Worm (Caenorhabditis elegans) whole organism, mixed stage, embryonic: ENCODE measurements around the gene srh-125.

Experiments used
- M03D4.4 ChIP-seq: sonication (generic microtip); optimal IDR thresholded peaks from 2 replicates; lab custom pipeline; 2017; ENCODE audit warnings: mild to moderate bottlenecking, missing genetic modification characterization, missing compliant biosample characterization
- bed-3 ChIP-seq: fragments of 200-800 bp; sonication (Bioruptor generic); optimal IDR thresholded peaks from 3 replicates; lab custom pipeline; 2018; ENCODE audit warnings: mild to moderate bottlenecking, missing genetic modification characterization, moderate library complexity, missing compliant biosample characterization
- blmp-1 ChIP-seq: fragments of 150-350 bp; optimal IDR thresholded peaks from 2 replicates; lab custom pipeline; 2014; ENCODE audit warnings: missing biosample characterization, missing genetic modification characterization
- ceh-43 ChIP-seq: fragments of 200-800 bp; sonication (Bioruptor generic); optimal IDR thresholded peaks from 2 replicates; lab custom pipeline; 2018; ENCODE audit warnings: mild to moderate bottlenecking, missing genetic modification characterization, moderate library complexity, missing compliant biosample characterization
- ceh-83 ChIP-seq: fragments of 200-800 bp; sonication (Bioruptor generic); optimal IDR thresholded peaks from 2 replicates; lab custom pipeline; 2018; ENCODE audit warnings: mild to moderate bottlenecking, missing genetic modification characterization, missing compliant biosample characterization
- ces-1 ChIP-seq: fragments of 150-350 bp; optimal IDR thresholded peaks from 2 replicates; lab custom pipeline; 2014; ENCODE audit warnings: missing biosample characterization, missing genetic modification reagents, missing genetic modification characterization
- cnd-1 ChIP-seq: fragments of 200-800 bp; sonication (Bioruptor generic); optimal IDR thresholded peaks from 2 replicates; lab custom pipeline; 2018; ENCODE audit warnings: mild to moderate bottlenecking, missing genetic modification characterization, missing compliant biosample characterization
- elt-1 ChIP-seq: sonication (generic microtip); optimal IDR thresholded peaks from 2 replicates; lab custom pipeline; 2017; ENCODE audit warnings: missing genetic modification characterization, mild to moderate bottlenecking, missing compliant biosample characterization, antibody characterized with exemption, moderate library complexity, borderline replicate concordance; ENCODE audit not compliant: insufficient read depth
- flh-1 ChIP-seq: fragments of 200-800 bp; sonication (Bioruptor generic); optimal IDR thresholded peaks from 2 replicates; lab custom pipeline; 2018; ENCODE audit warnings: mild to moderate bottlenecking, missing genetic modification characterization, moderate library complexity, missing compliant biosample characterization
- ham-2 ChIP-seq: fragments of 200-800 bp; sonication (Bioruptor generic); optimal IDR thresholded peaks from 2 replicates; lab custom pipeline; 2018; ENCODE audit warnings: mild to moderate bottlenecking, missing genetic modification characterization, missing compliant biosample characterization
- hlh-1 ChIP-seq: fragments of 150-350 bp; optimal IDR thresholded peaks from 2 replicates; lab custom pipeline; 2014; ENCODE audit warnings: missing biosample characterization, missing genetic modification reagents, missing genetic modification characterization
- lin-32 ChIP-seq: fragments of 200-800 bp; sonication (Bioruptor generic); optimal IDR thresholded peaks from 2 replicates; lab custom pipeline; 2018; ENCODE audit warnings: mild to moderate bottlenecking, missing genetic modification characterization, missing compliant biosample characterization
- lsy-2 ChIP-seq: fragments of 150-350 bp; optimal IDR thresholded peaks from 2 replicates; lab custom pipeline; 2014; ENCODE audit warnings: missing biosample characterization, missing genetic modification characterization
- mab-5 ChIP-seq: fragments of 150-350 bp; optimal IDR thresholded peaks from 2 replicates; lab custom pipeline; 2014; ENCODE audit warnings: missing biosample characterization, missing genetic modification characterization
- mep-1 ChIP-seq: fragments of 150-350 bp; optimal IDR thresholded peaks from 2 replicates; lab custom pipeline; 2017; ENCODE audit warnings: missing biosample characterization, missing genetic modification reagents, missing genetic modification characterization, inconsistent platforms
- mls-2 ChIP-seq: sonication (generic microtip); optimal IDR thresholded peaks from 2 replicates; lab custom pipeline; 2016; ENCODE audit warnings: mild to moderate bottlenecking, missing genetic modification characterization, moderate library complexity, missing compliant biosample characterization
- nhr-12 ChIP-seq: fragments of 150-350 bp; optimal IDR thresholded peaks from 2 replicates; lab custom pipeline; 2014; ENCODE audit warnings: missing biosample characterization, missing genetic modification characterization
- nhr-2 ChIP-seq: fragments of 150-350 bp; optimal IDR thresholded peaks from 2 replicates; lab custom pipeline; 2014; ENCODE audit warnings: missing biosample characterization, missing genetic modification characterization
- nhr-237 ChIP-seq: fragments of 150-350 bp; optimal IDR thresholded peaks from 2 replicates; lab custom pipeline; 2014; ENCODE audit warnings: missing biosample characterization, missing genetic modification characterization
- nhr-28 ChIP-seq: fragments of 150-350 bp; optimal IDR thresholded peaks from 2 replicates; lab custom pipeline; 2014; ENCODE audit warnings: missing biosample characterization, missing genetic modification characterization
- nhr-76 ChIP-seq: sonication (generic microtip); optimal IDR thresholded peaks from 2 replicates; lab custom pipeline; 2017; ENCODE audit warnings: missing biosample characterization, missing genetic modification characterization
- pha-4 ChIP-seq: fragments of 150-350 bp; optimal IDR thresholded peaks from 2 replicates; lab custom pipeline; 2018; ENCODE audit warnings: missing biosample characterization, missing genetic modification reagents, missing genetic modification characterization
- sem-2 ChIP-seq: fragments of 200-800 bp; sonication (Bioruptor generic); optimal IDR thresholded peaks from 2 replicates; lab custom pipeline; 2018; ENCODE audit warnings: mild to moderate bottlenecking, missing genetic modification characterization, missing compliant biosample characterization
- snpc-4 ChIP-seq: fragments of 150-350 bp; optimal IDR thresholded peaks from 2 replicates; lab custom pipeline; 2014; ENCODE audit warnings: missing biosample characterization, missing genetic modification characterization
- sptf-1 ChIP-seq: sonication (generic microtip); optimal IDR thresholded peaks from 2 replicates; lab custom pipeline; 2017; ENCODE audit warnings: mild to moderate bottlenecking, missing genetic modification characterization, moderate library complexity, missing compliant biosample characterization
- tbx-8 ChIP-seq: fragments of 200-800 bp; sonication (Bioruptor generic); optimal IDR thresholded peaks from 2 replicates; lab custom pipeline; 2018; ENCODE audit warnings: mild to moderate bottlenecking, missing genetic modification characterization, moderate library complexity, missing compliant biosample characterization
- unc-120 ChIP-seq: sonication (generic microtip); optimal IDR thresholded peaks from 2 replicates; lab custom pipeline; 2017; ENCODE audit warnings: missing genetic modification characterization, missing compliant biosample characterization; ENCODE audit not compliant: poor library complexity, severe bottlenecking
- unc-62 ChIP-seq: fragments of 150-350 bp; optimal IDR thresholded peaks from 2 replicates; lab custom pipeline; 2014; ENCODE audit warnings: missing biosample characterization, missing genetic modification reagents, missing genetic modification characterization
- ztf-11 ChIP-seq: fragments of 150-350 bp; optimal IDR thresholded peaks from 2 replicates; lab custom pipeline; 2014; ENCODE audit warnings: missing biosample characterization, missing genetic modification characterization

Gene srh-125

DNA sequence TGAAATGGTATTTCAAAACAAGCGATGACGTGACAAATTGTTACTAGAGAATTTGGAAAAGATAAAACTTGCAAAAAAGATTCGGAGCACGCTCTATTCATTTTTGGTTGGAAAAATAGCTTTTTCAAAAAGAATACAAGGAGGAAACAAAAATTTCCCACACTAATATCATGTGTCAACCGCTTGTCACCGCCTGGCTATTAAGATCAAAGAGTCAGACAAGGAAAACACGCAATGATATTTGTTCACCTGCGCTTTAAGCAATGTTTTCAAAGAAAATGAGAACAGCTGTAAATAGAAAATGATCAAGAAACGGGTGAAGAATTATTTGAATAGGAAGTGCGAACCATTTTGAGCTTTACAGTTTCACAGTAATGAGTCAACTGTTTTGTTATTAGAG is at the start of gene srh-125:
srh-125 (minus strand) TSS at position 101 of the 400 bp plus-strand sequence.
- no peak for TF ChIP-seq hlh-1 (tag; lab: Kevin White, UChicago)
- TF ChIP-seq mep-1 (tag; lab: Kevin White, UChicago): no peak
- no peak for TF ChIP-seq mab-5
- TF ChIP-seq lin-32 (GFP tag; lab: Kevin White, UChicago): no peak
- TF ChIP-seq blmp-1 (tag; lab: Kevin White, UChicago): no peak
- TF ChIP-seq pha-4 (tag; lab: Kevin White, UChicago): no peak
- TF ChIP-seq bed-3 (GFP tag; lab: Kevin White, UChicago): no peak
- no peak for TF ChIP-seq nhr-28 (tag; lab: Kevin White, UChicago)
- no peak for TF ChIP-seq nhr-12 (tag; lab: Kevin White, UChicago)
- TF ChIP-seq unc-62 (GFP tag; lab: Kevin White, UChicago): no peak
- no peak for TF ChIP-seq ceh-83 (GFP tag; lab: Kevin White, UChicago)
- TF ChIP-seq ham-2 (GFP tag; lab: Kevin White, UChicago): no peak
- no peak for TF ChIP-seq elt-1 (tag; lab: Kevin White, UChicago)
- no peak for TF ChIP-seq tbx-8 (GFP tag; lab: Kevin White, UChicago)
- TF ChIP-seq mls-2: no peak
- no peak for TF ChIP-seq nhr-237

DNA sequence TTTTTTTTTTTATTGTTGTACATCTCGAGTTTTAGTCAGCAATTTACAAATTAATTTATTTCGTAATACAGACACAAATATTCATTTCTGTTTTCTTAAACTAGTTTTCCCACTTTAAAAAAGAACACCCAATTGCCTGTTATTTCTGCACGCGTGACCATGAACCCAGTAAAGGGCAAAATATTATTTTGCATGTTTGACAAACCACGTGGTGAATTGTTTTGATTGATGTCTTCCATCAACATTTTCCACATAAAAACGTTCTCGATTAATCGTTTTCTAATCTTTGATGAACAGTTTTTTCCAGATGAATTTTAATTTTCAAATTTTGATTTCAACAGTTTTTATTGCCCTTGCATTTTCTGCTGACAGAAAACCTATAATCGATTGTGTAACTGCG is 49.0 kb upstream of the srh-125 start, which contains the start of gene C54F6.18:
C54F6.18 (plus strand) TSS at position 301 of the 400 bp plus-strand sequence.
- no peak for TF ChIP-seq sptf-1 (tag; lab: Kevin White, UChicago)
- TF ChIP-seq unc-62 (GFP tag; lab: Kevin White, UChicago): no peak
- TF ChIP-seq flh-1 (GFP tag; lab: Kevin White, UChicago): no peak
- TF ChIP-seq ces-1 (GFP tag; lab: Kevin White, UChicago): no peak
- TF ChIP-seq hlh-1 (tag; lab: Kevin White, UChicago): no peak

DNA sequence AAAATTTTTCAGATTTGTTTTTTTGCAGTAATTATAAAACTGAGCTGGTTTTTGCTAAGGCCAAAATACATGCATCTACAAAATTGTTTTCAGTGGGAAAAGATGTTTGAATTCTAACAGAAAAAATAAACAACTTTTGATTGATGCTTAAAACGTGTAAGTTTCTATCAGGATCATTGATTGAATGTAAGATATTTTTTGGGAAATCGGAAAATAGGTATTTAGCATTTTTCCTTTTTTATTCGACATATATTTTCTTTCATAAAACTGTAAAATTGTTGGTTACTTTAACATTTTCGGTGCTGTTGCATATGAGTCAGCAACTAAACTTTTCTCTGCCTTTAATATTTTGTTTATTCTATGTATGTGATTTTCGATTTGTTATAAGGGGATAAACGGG is 47.8 kb upstream of the srh-125 start, which contains the start of gene C54F6.20:
C54F6.20 (plus strand) TSS at position 301 of the 400 bp plus-strand sequence.
- TF ChIP-seq nhr-2 (tag; lab: Kevin White, UChicago) (no peak), sem-2 (GFP tag; lab: Kevin White, UChicago) (no peak), unc-62 (GFP tag; lab: Kevin White, UChicago) (no peak), cnd-1 (tag; lab: Kevin White, UChicago) (no peak), mep-1 (tag; lab: Kevin White, UChicago) (no peak), elt-1 (tag; lab: Kevin White, UChicago) (no peak), flh-1 (GFP tag; lab: Kevin White, UChicago) (no peak)

DNA sequence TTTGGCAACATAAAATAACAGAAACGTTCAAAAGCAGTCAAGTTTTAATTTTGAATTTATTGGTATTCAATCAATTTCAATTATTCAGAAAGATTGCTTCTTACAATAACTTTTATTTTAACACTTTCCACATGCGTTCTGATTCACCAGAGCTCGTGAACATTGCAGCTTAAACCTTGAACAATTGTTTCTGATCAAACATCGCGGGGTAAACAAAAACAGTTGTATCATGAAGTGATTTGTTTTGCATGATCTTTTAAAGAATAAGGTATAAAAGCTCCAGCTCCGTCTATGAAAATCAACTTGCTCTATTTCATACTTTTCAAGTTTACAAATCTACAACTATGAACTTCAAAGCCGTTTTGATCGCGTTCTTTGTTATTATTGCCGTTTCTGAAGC is 46.7 kb upstream of the srh-125 start, which contains the start of gene C54F6.6:
C54F6.6 (plus strand) TSS at position 301 of the 400 bp plus-strand sequence.
- TF ChIP-seq elt-1 (tag; lab: Kevin White, UChicago) (no peak), cnd-1 (tag; lab: Kevin White, UChicago) (no peak), nhr-237 (no peak), tbx-8 (GFP tag; lab: Kevin White, UChicago) (no peak), flh-1 (GFP tag; lab: Kevin White, UChicago) (no peak), mep-1 (tag; lab: Kevin White, UChicago) (no peak), snpc-4 (tag; lab: Kevin White, UChicago) (no peak), sem-2 (GFP tag; lab: Kevin White, UChicago) (no peak), nhr-76 (no peak)

DNA sequence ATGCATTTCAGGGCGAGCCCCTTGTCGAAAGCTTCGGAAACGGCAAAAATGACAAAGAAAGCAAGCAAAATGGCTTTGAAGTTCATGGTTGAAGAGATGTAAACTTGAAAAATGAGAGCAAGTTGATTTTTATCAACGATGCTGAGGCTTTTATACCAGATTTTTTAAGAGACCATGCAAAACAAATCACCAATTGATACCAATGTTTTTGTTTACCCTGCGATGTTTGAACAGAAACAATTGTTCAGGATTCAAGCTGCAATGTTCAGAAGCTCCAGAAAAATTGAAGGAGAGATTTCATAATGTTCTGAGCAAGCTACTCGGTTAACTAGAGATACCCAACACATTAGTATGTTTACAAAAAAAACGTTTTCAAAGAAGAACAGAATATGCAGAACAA is 45.6 kb upstream of the srh-125 start, which contains the start of gene C54F6.15:
C54F6.15 (minus strand) TSS at position 101 of the 400 bp plus-strand sequence.
- TF ChIP-seq mep-1 (tag; lab: Kevin White, UChicago): no peak
- TF ChIP-seq ceh-43: no peak
- TF ChIP-seq M03D4.4 (tag; lab: Kevin White, UChicago): no peak
- TF ChIP-seq nhr-28 (tag; lab: Kevin White, UChicago): no peak
- no peak for TF ChIP-seq blmp-1 (tag; lab: Kevin White, UChicago)
- TF ChIP-seq unc-120: no peak
- no peak for TF ChIP-seq mls-2
- no peak for TF ChIP-seq lsy-2
- TF ChIP-seq ztf-11 (tag; lab: Kevin White, UChicago): no peak
- no peak for TF ChIP-seq lin-32 (GFP tag; lab: Kevin White, UChicago)
- TF ChIP-seq nhr-2 (tag; lab: Kevin White, UChicago): no peak
- no peak for TF ChIP-seq mab-5
